Worm (Caenorhabditis elegans) whole organism, L2 larva: Measurements from ENCODE around the gene ubc-18.

ENCODE experiments used
- egl-27 ChIP-seq: sonication (generic microtip); optimal IDR thresholded peaks from 3 replicates; lab custom pipeline; 2017; ENCODE audit warnings: missing biosample characterization, missing genetic modification reagents, missing genetic modification characterization
- mab-5 ChIP-seq: fragments of 150-350 bp; optimal IDR thresholded peaks from 2 replicates; lab custom pipeline; 2014; ENCODE audit warnings: missing biosample characterization, missing genetic modification characterization
- nhr-237 ChIP-seq: fragments of 150-350 bp; optimal IDR thresholded peaks from 2 replicates; lab custom pipeline; 2014; ENCODE audit warnings: missing biosample characterization, missing genetic modification characterization
- skn-1 ChIP-seq: sonication (generic microtip); optimal IDR thresholded peaks from 2 replicates; lab custom pipeline; 2017; ENCODE audit warnings: missing biosample characterization, missing genetic modification characterization
- snpc-4 ChIP-seq: fragments of 150-350 bp; optimal IDR thresholded peaks from 2 replicates; lab custom pipeline; 2014; ENCODE audit warnings: missing biosample characterization, missing genetic modification characterization
- unc-39 ChIP-seq: fragments of 150-350 bp; optimal IDR thresholded peaks from 2 replicates; lab custom pipeline; 2014; ENCODE audit warnings: missing biosample characterization, missing genetic modification characterization
- ztf-4 ChIP-seq: fragments of 150-350 bp; optimal IDR thresholded peaks from 2 replicates; lab custom pipeline; 2014; ENCODE audit warnings: missing biosample characterization, missing genetic modification characterization

ce11 chrIII:7087180-7087579 lies 18.8 kb upstream of the ubc-18 start:
- TF ChIP-seq unc-39 (tag; lab: Kevin White, UChicago) (no peak), ztf-4 (tag; lab: Kevin White, UChicago) (no peak), skn-1 (tag; lab: Kevin White, UChicago) (no peak), snpc-4 (tag; lab: Kevin White, UChicago) (no peak), nhr-237 (tag; lab: Kevin White, UChicago) (no peak), egl-27 (tag; lab: Kevin White, UChicago) (no peak), mab-5 (tag; lab: Kevin White, UChicago) (no peak)
